Fruit fly (Drosophila melanogaster): ENCODE measurements around the gene CG42729.
A peak's percentile ranks its signal among the peaks of the same experiment; 100 is the strongest.

Gene CG42729

dm6 chr3L:15501646-15501972, 25.7 kb downstream of the CG42729 start (continued):
- TF ChIP-seq CG11696 (GFP tag; IDR thresholded peaks at IDR 0.05) (no peak), jumu (GFP tag; optimal IDR thresholded peaks at IDR 0.05) (no peak), CG32767 (GFP tag; IDR thresholded peaks at IDR 0.05) (no peak), gem (tag; optimal IDR thresholded peaks at IDR 0.05) (peak; percentile 6), CG8765 (GFP tag; IDR thresholded peaks at IDR 0.05) (no peak), CG6689 (GFP tag; IDR thresholded peaks at IDR 0.05) (no peak), tgo (GFP tag; IDR thresholded peaks at IDR 0.05) (no peak), Ets65A (GFP tag) (no peak), chinmo (GFP tag; IDR thresholded peaks at IDR 0.05; ENCODE audit: partially characterized antibody) (no peak), stc (GFP tag; IDR thresholded peaks at IDR 0.05) (0 out of 2 replicates have a peak, but pooled peaks have one; percentile 15), CG3726 (GFP tag; IDR thresholded peaks at IDR 0.05) (no peak), onecut (GFP tag; IDR thresholded peaks at IDR 0.05) (no peak), CG8281 (tag; optimal IDR thresholded peaks at IDR 0.05) (no peak), B-H2 (GFP tag; optimal IDR thresholded peaks at IDR 0.05) (peak; percentile 4), CG10543 (GFP tag; optimal IDR thresholded peaks at IDR 0.05) (peak; percentile 30), bab2 (GFP tag; optimal IDR thresholded peaks at IDR 0.05) (no peak), CG1602 (GFP tag; optimal IDR thresholded peaks at IDR 0.05) (no peak), amos (GFP tag; IDR thresholded peaks at IDR 0.05; ENCODE audit: partially characterized antibody) (no peak), Med (GFP tag) (peak; percentile 29), CG7839 (tag; optimal IDR thresholded peaks at IDR 0.05) (peak; percentile 9), Usf (GFP tag; optimal IDR thresholded peaks at IDR 0.05) (no peak), Nf-YB (GFP tag; optimal IDR thresholded peaks at IDR 0.05) (no peak), Hmx (GFP tag; optimal IDR thresholded peaks at IDR 0.05) (no peak), Atf6 (GFP tag; IDR thresholded peaks at IDR 0.05) (0 out of 2 replicates have a peak, but pooled peaks have one; percentile 17), CG13775 (GFP tag; optimal IDR thresholded peaks at IDR 0.05) (no peak)

- TF ChIP-seq row (GFP tag; IDR thresholded peaks at IDR 0.05) (peak; percentile 52; the same call in 2 of the 3 replicates), oc (tag; optimal IDR thresholded peaks at IDR 0.05) (peak; percentile 7), CG2678 (tag; optimal IDR thresholded peaks at IDR 0.05) (peak; percentile 24), cato (GFP tag; optimal IDR thresholded peaks at IDR 0.05; ENCODE audit: borderline replicate concordance) (no peak), CG7745 (tag; optimal IDR thresholded peaks at IDR 0.05) (no peak), psq (GFP tag; optimal IDR thresholded peaks at IDR 0.05) (no peak), CG9817 (tag; optimal IDR thresholded peaks at IDR 0.05) (no peak), fd96Cb (tag; optimal IDR thresholded peaks at IDR 0.05) (no peak), Jarid2 (GFP tag; optimal IDR thresholded peaks at IDR 0.05) (peak; percentile 70), Blimp-1 (GFP tag; optimal IDR thresholded peaks at IDR 0.05) (peak; percentile 17), CG31365 (tag; optimal IDR thresholded peaks at IDR 0.05) (no peak), CG1233 (GFP tag; optimal IDR thresholded peaks at IDR 0.05) (no peak), CG6854 (GFP tag; optimal IDR thresholded peaks at IDR 0.05) (no peak), CG16815 (GFP tag; optimal IDR thresholded peaks at IDR 0.05) (no peak), CG17186 (GFP tag; optimal IDR thresholded peaks at IDR 0.05) (no peak), sna (GFP tag; IDR thresholded peaks at IDR 0.05; ENCODE audit: partially characterized antibody) (0 out of 2 replicates have a peak, but pooled peaks have one; percentile 36), ind (GFP tag; optimal IDR thresholded peaks at IDR 0.05) (no peak), Six4 (GFP tag; optimal IDR thresholded peaks at IDR 0.05) (no peak), B-H2 (GFP tag; optimal IDR thresholded peaks at IDR 0.05) (peak; percentile 58), Hmr (GFP tag; optimal IDR thresholded peaks at IDR 0.05) (peak; percentile 32), bbx (GFP tag; IDR thresholded peaks at IDR 0.05; ENCODE audit: partially characterized antibody) (peak; percentile 43; the same call in 1 of the 2 replicates), E2f2 (GFP tag; IDR thresholded peaks at IDR 0.05) (peak; percentile 97), ftz-f1 (GFP tag; optimal IDR thresholded peaks at IDR 0.05) (peak; percentile 84), CG7372 (GFP tag; IDR thresholded peaks at IDR 0.05) (no peak), p53 (GFP tag; optimal IDR thresholded peaks at IDR 0.05) (no peak), grn (GFP tag; optimal IDR thresholded peaks at IDR 0.05) (peak; percentile 14)
Observed at dm6 chr3L:15500813-15501645, 26.3 kb downstream of the CG42729 start, which contains the start of gene CG7272. Gene CG7272 (plus strand): TSS chr3L:15500938.

Data from whole organism, embryonic.